Worm (Caenorhabditis elegans): ENCODE data around the gene jmjd-3.2.

jmjd-3.2 gene

DNA sequence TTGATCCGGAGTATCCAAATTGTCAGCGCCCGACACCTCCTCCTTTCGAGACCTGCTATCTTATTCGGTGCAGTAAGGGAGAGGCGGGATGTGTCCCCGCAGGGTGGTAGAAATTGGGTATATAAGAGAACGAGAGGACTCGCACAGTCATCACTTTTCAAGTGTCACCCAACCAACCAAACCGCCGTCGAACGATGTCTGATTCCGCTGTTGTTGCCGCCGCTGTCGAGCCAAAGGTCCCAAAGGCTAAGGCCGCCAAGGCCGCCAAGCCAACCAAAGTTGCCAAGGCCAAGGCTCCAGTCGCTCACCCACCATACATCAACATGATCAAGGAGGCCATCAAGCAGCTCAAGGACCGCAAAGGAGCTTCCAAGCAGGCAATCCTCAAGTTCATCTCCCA lies 41.9 kb downstream of the jmjd-3.2 start, which contains the start of gene his-24 (continued):
- TF ChIP-seq lin-54 (GFP tag; optimal IDR thresholded peaks at IDR 0.05) (no peak), pbrm-1 (GFP tag; IDR thresholded peaks at IDR 0.05) (peak; percentile 97)

DNA sequence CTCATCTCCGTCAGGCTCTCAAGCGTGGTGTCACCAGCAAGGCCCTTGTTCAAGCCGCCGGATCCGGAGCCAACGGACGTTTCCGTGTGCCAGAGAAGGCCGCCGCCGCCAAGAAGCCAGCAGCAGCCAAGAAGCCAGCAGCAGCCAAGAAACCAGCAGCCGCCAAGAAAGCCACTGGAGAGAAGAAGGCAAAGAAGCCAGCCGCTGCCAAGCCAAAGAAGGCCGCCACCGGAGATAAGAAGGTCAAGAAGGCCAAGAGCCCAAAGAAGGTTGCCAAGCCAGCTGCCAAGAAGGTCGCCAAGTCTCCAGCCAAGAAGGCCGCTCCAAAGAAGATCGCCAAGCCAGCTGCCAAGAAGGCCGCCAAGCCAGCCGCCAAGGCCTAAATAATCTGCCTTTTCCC lies 42.5 kb downstream of the jmjd-3.2 start:
- TF ChIP-seq ceh-27 (GFP tag; optimal IDR thresholded peaks at IDR 0.05) (no peak), egrh-3 (GFP tag; IDR thresholded peaks at IDR 0.05) (peak; percentile 93), unc-130 (GFP tag; optimal IDR thresholded peaks at IDR 0.05) (no peak), ztf-6 (GFP tag; IDR thresholded peaks at IDR 0.05) (no peak), mcd-1 (GFP tag; IDR thresholded peaks at IDR 0.05) (peak; percentile 38), F39B2.1 (GFP tag; IDR thresholded peaks at IDR 0.05) (0 out of 2 replicates have a peak, but pooled peaks have one; percentile 42), hlh-12 (tag; optimal IDR thresholded peaks at IDR 0.05) (no peak), bed-1 (GFP tag; IDR thresholded peaks at IDR 0.05) (0 out of 2 replicates have a peak, but pooled peaks have one; percentile 70), ceh-79 (tag; optimal IDR thresholded peaks at IDR 0.05) (no peak), pbrm-1 (GFP tag; IDR thresholded peaks at IDR 0.05) (no peak), zfh-2 (GFP tag; conservative IDR thresholded peaks at IDR 0.05) (peak; percentile 83), akir-1 (GFP tag; optimal IDR thresholded peaks at IDR 0.05) (no peak), ekl-4 (GFP tag; IDR thresholded peaks at IDR 0.05) (no peak), F49E8.2 (tag; optimal IDR thresholded peaks at IDR 0.05; ENCODE audit: insufficient read depth) (no peak), sea-2 (GFP tag; IDR thresholded peaks at IDR 0.05) (0 out of 2 replicates have a peak, but pooled peaks have one; percentile 37), nfya-2 (GFP tag; IDR thresholded peaks at IDR 0.05) (0 out of 2 replicates have a peak, but pooled peaks have one; percentile 61)

DNA sequence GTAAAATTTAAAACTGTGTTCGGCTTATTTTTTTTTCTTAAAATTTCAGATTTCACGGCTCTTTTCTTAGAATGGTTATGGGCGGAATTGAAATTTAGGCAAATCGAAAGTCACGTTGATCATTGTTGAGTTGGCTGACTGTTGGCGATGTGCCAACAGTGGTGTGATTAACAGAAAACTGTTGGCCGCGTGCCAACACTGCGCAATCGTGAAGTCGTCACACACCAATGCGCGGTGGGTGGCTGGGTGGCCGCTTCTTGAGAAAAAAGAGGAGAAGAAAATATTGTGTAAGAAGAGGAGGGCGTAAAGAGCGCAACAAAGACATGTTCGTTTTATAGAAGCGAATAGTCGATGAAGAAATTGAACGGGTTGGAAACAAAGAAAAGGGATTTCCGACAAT lies 43.1 kb downstream of the jmjd-3.2 start:
- no peak for TF ChIP-seq ceh-100 (GFP tag; IDR thresholded peaks at IDR 0.05)
- no peak for TF ChIP-seq F37B4.10 (GFP tag; IDR thresholded peaks at IDR 0.05)
- no peak for TF ChIP-seq lsl-1 (GFP tag; optimal IDR thresholded peaks at IDR 0.05)
- no peak for TF ChIP-seq ceh-79 (tag; optimal IDR thresholded peaks at IDR 0.05)
- TF ChIP-seq K12H6.12 (tag; optimal IDR thresholded peaks at IDR 0.05), result no peak
- no peak for TF ChIP-seq Y56A3A.18 (GFP tag; IDR thresholded peaks at IDR 0.05)
- TF ChIP-seq hmg-1.2 (GFP tag; IDR thresholded peaks at IDR 0.05), result no peak; the same call in 1 of the 2 replicates
- TF ChIP-seq Y95B8A.8 (GFP tag; IDR thresholded peaks at IDR 0.05), result no peak
- no peak for TF ChIP-seq F55B11.4 (tag; optimal IDR thresholded peaks at IDR 0.05; ENCODE audit: borderline replicate concordance, insufficient read depth)

ce11 chrX:14492441-14492840 lies 44.4 kb downstream of the jmjd-3.2 start:
- no peak for TF ChIP-seq tbx-9 (tag; optimal IDR thresholded peaks at IDR 0.05; ENCODE audit: borderline replicate concordance)
- TF ChIP-seq ztf-22 (GFP tag; optimal IDR thresholded peaks at IDR 0.05), result no peak
- TF ChIP-seq F55B11.4 (tag; optimal IDR thresholded peaks at IDR 0.05; ENCODE audit: borderline replicate concordance, insufficient read depth), result no peak
- no peak for TF ChIP-seq mes-4 (tag; optimal IDR thresholded peaks at IDR 0.05)
- TF ChIP-seq snpc-1.3 (tag; optimal IDR thresholded peaks at IDR 0.05; ENCODE audit: insufficient read depth), result no peak
- no peak for TF ChIP-seq lin-54 (GFP tag; optimal IDR thresholded peaks at IDR 0.05)
- no peak for TF ChIP-seq nhr-179 (tag; optimal IDR thresholded peaks at IDR 0.05)
- TF ChIP-seq unc-130 (GFP tag; optimal IDR thresholded peaks at IDR 0.05), result no peak

ce11 chrX:14495075-14495474 lies 47.1 kb downstream of the jmjd-3.2 start:
- TF ChIP-seq aptf-3 (GFP tag; IDR thresholded peaks at IDR 0.05), result no peak
- TF ChIP-seq egl-18 (GFP tag; IDR thresholded peaks at IDR 0.05), result 0 out of 2 replicates have a peak, but pooled peaks have one; percentile 6
